Worm (Caenorhabditis elegans) whole organism, L3 larva: ENCODE measurements around the gene pha-4.

ENCODE experiments used
- R02D3.7 ChIP-seq: fragments of 150-350 bp; optimal IDR thresholded peaks from 2 replicates; lab custom pipeline; 2014; ENCODE audit warnings: missing biosample characterization, missing genetic modification characterization
- ZK546.5 ChIP-seq: sonication (generic microtip); optimal IDR thresholded peaks from 2 replicates; lab custom pipeline; 2017; ENCODE audit warnings: missing biosample characterization, missing genetic modification characterization
- aly-2 ChIP-seq: fragments of 150-350 bp; optimal IDR thresholded peaks from 2 replicates; lab custom pipeline; 2014; ENCODE audit warnings: missing biosample characterization, missing genetic modification characterization
- ama-1 ChIP-seq: fragments of 150-350 bp; optimal IDR thresholded peaks from 2 replicates; lab custom pipeline; 2018
- ceh-9 ChIP-seq: sonication (generic microtip); optimal IDR thresholded peaks from 2 replicates; lab custom pipeline; 2018; ENCODE audit warnings: missing biosample characterization, missing genetic modification characterization
- egl-5 ChIP-seq: fragments of 150-350 bp; optimal IDR thresholded peaks from 2 replicates; lab custom pipeline; 2017; ENCODE audit warnings: missing biosample characterization, missing genetic modification reagents, missing genetic modification characterization, inconsistent platforms
- nhr-28 ChIP-seq: fragments of 150-350 bp; optimal IDR thresholded peaks from 2 replicates; lab custom pipeline; 2014; ENCODE audit warnings: missing biosample characterization, missing genetic modification characterization
- nhr-76 ChIP-seq: fragments of 150-350 bp; sonication (generic microtip); optimal IDR thresholded peaks from 5 replicates; lab custom pipeline; 2014; ENCODE audit warnings: missing biosample characterization, missing genetic modification characterization
- skn-1 ChIP-seq: fragments of 150-350 bp; optimal IDR thresholded peaks from 2 replicates; lab custom pipeline; 2014; ENCODE audit warnings: missing biosample characterization, missing genetic modification characterization
- zag-1 ChIP-seq: fragments of 150-350 bp; optimal IDR thresholded peaks from 2 replicates; lab custom pipeline; 2014; ENCODE audit warnings: missing biosample characterization, missing genetic modification characterization

- TF ChIP-seq skn-1 (no peak), ama-1 (lab: Kevin White, UChicago) (no peak), ZK546.5 (tag; lab: Kevin White, UChicago) (no peak), R02D3.7 (tag; lab: Kevin White, UChicago) (no peak), ceh-9 (tag; lab: Kevin White, UChicago) (no peak), zag-1 (tag; lab: Kevin White, UChicago) (no peak), nhr-28 (no peak), egl-5 (tag; lab: Kevin White, UChicago) (no peak), nhr-76 (no peak), aly-2 (tag; lab: Kevin White, UChicago) (no peak)
Measured at ce11 chrV:20752609-20753102, at the start of gene pha-4.
